Fruit fly (Drosophila melanogaster): ENCODE measurements around the gene dnc.

The dnc gene

DNA sequence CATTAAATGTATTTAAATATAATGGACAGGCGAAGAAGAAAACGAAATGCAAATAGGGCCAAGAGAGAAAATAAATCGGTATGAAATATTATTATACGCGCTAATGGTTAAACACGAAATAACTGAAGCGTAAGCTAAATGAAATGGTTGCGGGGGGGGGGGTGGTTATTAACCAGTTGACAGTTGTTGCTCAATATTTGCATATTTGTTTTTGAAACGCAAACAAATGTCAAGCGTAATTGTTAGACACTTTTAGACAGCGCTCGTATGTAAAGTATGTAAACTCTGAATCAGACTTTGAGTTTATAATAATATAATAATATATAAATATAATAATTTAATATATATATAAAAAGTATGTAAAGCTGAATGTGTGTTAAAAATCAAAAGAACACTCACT lies 105.7 kb downstream of the dnc start:
- TF ChIP-seq CTCF (optimal IDR thresholded peaks at IDR 0.05) (no peak), CG8478 (optimal IDR thresholded peaks at IDR 0.05) (no peak)

DNA sequence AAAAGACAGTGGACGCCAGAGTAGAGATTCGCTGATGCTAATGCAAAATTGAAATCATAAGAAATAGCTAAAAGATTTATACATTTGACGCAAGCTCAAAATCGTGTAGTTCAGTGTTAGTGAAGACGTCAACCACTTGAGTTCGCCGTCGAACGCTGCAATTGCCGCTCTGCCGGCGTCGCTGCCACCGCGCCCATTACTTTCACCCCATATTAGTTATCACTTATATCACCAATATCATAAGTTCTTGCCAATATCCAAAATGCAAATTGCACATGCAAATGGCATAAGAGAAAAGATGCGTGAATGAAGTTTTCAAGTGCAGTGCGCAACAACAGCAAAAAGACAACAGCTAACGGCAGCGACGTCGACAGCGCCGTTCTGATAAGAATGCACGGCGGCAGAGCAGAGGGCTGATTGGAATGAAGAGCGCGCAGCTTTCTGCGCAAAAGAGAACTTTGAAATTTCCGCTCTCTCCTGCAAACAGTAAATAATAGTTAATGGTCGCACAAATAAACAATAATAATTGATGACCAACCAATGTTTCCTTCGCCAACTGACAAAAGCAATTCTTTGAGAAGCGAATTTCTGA lies 112.1 kb downstream of the dnc start:
- TF ChIP-seq CG8478 (optimal IDR thresholded peaks at IDR 0.05) (no peak), CTCF (optimal IDR thresholded peaks at IDR 0.05) (no peak)

DNA sequence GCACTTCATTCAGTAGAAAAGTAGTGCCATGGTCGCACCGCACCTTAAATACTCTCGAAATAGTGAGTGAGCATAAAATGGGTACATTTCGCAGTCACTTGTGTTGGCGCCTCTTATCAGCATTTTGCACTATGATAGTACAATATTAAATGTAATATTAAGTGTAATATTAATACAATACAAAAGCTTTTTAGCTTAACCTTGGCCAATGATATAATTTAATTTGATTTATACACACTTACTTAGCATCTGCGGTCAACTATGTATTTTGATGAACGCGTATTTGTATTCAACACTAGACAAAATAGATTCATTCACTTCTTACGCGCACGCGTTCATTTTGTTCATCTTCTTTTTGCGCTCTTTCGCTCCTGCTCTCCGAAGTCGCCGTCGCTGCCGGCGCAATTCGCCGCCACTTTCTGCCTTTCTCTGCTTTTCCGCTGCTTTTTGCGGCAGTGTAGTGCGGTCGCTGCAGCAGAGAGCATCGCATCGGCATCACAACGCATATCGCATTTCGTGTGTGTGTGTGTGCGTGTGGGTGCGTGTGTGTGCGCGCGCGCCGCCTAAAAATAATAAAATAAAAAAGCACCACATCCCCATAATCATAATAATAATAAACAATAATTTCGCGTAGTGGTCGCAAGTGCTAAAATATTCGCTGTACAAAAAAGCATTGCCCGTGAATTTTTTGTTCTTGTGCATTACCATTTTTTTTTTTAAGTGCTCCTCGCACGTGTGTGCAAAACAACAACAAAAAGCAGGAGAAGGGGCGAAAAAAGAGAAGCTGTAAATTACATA lies 112.9 kb downstream of the dnc start:
- no peak for TF ChIP-seq CTCF (optimal IDR thresholded peaks at IDR 0.05)
- TF ChIP-seq CG8478 (optimal IDR thresholded peaks at IDR 0.05), result no peak

- TF ChIP-seq CG8478 (optimal IDR thresholded peaks at IDR 0.05), result no peak
- TF ChIP-seq CTCF (optimal IDR thresholded peaks at IDR 0.05), result no peak
Measured at dm6 chrX:3291071-3291660, 114.9 kb downstream of the dnc start.

- TF ChIP-seq CG8478 (optimal IDR thresholded peaks at IDR 0.05) (no peak), CTCF (optimal IDR thresholded peaks at IDR 0.05) (no peak)
Measured at dm6 chrX:3294816-3295466, 118.7 kb downstream of the dnc start.

DNA sequence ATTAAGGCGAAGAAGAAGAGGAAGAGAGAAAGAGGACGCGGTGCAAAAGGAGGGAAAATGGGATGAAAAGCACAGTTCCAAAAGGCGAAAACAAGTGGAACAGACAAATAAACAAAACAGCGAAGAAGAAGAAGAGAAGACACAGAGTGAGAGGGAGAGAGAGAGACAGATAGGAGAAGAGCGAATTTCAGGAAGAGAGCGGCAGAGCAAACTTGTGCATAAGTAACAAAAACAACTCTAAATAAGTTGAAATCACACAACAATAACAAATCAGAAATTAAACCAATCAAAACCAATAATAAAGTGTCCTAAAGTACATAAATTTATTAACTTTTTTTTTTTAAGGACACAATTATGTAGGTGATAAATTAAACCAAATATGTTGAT lies 119.2 kb downstream of the dnc start:
- TF ChIP-seq CTCF (optimal IDR thresholded peaks at IDR 0.05), result no peak
- TF ChIP-seq CG8478 (optimal IDR thresholded peaks at IDR 0.05), result no peak

- TF ChIP-seq CG8478 (optimal IDR thresholded peaks at IDR 0.05), result no peak
- no peak for TF ChIP-seq CTCF (optimal IDR thresholded peaks at IDR 0.05)
Measured at dm6 chrX:3296032-3296431, 119.8 kb downstream of the dnc start.

DNA sequence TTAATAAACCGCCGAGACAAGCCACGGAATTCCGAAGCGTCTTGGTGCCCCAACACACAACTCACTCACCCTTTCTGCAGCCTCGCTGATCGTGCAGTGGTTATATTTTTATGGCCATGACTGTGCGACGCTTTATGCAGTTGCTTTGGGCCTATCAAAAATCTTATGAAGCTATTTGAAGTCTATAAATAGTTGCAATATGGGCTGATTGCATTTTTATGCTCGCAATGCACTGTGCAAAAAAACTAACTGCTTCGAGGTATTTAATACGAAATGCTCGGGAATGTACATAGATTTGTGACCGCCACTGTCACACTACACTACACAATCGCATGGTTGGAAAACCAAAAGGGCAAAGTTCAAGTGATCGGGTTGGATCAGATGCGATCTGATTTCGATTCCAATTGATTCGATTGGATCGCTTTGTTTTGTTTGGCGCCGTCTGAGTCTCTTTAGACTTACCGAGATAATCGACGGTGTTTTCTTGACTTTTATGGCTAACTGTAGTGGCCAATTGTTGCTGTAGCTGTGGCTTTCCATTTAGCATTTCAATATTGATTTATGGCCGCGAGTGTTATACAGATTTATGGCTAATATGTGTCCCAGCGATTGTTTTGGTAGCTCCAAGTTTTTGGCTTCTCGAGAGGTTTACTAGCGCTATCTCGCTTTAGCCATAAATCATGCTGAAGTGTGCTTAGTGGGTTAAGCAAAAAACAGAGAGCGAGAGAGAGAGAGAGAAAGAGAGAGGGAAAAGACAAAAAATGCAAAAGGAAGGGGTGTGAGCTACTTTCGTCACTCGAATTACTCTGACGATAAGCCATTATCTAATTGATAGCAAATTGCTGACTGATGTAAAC lies 121.4 kb downstream of the dnc start:
- TF ChIP-seq CG8478 (optimal IDR thresholded peaks at IDR 0.05) (no peak), CTCF (optimal IDR thresholded peaks at IDR 0.05) (no peak)

DNA sequence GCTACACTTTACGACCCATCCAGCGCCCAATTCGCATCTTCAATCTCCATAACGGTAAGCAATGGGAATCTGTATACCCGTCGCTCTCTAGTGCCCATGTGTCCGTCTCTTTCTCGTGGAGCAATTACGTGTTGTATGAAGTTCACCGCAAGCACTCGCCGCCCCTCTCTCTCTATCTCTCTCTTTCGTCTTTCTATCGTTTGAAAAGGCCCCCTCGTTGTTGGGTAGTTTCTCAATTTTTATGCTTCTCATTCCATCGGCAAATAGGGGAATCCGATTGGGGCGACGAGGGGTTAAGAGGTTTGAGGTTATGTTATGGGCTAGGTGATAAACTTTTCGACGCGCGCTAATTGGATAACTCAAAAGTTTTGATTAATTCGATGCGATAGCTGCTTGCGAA lies 122.7 kb downstream of the dnc start:
- TF ChIP-seq CTCF (optimal IDR thresholded peaks at IDR 0.05) (no peak), CG8478 (optimal IDR thresholded peaks at IDR 0.05) (no peak)

DNA sequence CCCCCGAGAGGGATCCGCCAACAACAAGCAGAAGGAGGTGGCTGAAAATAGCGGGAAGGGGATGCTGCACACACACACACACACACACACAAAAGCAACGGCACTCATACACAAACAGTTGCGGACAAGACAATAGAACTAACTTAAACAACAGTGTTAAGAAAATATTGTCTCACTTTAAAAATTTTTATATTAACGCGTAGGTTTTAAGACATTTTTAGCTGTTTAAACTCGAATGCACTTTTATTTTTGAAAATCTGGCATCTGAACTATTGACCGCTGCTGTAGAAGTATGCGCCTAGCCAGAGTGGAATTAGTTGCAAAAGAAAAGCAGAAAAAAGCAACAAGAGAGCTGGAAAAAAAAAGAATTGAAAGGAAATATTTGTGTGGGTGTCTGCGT lies 134.6 kb downstream of the dnc start:
- TF ChIP-seq CTCF (optimal IDR thresholded peaks at IDR 0.05), result no peak
- TF ChIP-seq CG8478 (optimal IDR thresholded peaks at IDR 0.05), result no peak

- TF ChIP-seq CG8478 (optimal IDR thresholded peaks at IDR 0.05), result no peak
- TF ChIP-seq CTCF (optimal IDR thresholded peaks at IDR 0.05), result peak; percentile 65 to 66
Measured at dm6 chrX:3311312-3311711, 135.1 kb downstream of the dnc start.

- TF ChIP-seq CG8478 (optimal IDR thresholded peaks at IDR 0.05) (no peak), CTCF (optimal IDR thresholded peaks at IDR 0.05) (no peak)
Measured at dm6 chrX:3316302-3316701, 140.1 kb downstream of the dnc start, which contains the start of gene CG10793. Gene CG10793, minus strand, starts transcription at chrX:3316402.

DNA sequence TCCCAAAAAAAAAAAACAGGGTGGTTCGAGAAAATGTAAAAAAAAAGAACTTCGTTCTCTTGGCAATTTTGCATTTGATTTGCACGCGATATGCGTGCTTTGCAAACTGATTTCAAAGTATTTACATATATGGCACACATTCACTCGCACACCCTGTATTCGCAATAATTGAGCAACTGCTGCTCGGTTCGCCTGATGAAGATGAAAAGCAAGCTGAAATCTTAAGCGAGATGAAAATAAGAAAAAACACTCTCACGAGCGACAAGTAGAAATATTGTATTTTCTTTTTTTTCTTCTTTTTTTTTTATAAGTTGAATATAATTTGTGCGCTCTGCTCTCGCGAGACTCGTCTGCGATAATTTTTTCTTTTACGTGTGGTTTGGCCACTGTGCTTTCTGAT lies 152.7 kb downstream of the dnc start:
- TF ChIP-seq CTCF (optimal IDR thresholded peaks at IDR 0.05) (no peak), CG8478 (optimal IDR thresholded peaks at IDR 0.05) (no peak)

DNA sequence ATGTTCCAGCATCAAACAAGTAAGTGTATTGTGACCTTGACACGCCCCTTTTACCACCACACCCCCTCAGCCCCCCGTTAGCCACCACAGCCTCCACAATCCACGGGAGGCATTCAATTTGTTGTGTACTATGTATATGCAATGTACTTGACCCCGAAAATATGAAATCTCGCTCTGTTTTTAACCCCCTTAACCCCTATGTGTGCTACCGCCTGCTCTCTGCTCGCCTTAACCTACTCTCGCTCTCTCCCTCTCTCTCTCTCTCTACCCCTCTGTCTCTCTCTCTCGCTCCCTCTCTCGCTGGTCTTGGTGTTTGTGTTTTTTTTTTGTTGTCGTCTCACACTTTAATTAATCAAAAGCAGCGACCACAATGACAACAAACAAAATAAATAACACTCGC lies 156.3 kb downstream of the dnc start:
- TF ChIP-seq CTCF (optimal IDR thresholded peaks at IDR 0.05) (no peak), CG8478 (optimal IDR thresholded peaks at IDR 0.05) (no peak)

DNA sequence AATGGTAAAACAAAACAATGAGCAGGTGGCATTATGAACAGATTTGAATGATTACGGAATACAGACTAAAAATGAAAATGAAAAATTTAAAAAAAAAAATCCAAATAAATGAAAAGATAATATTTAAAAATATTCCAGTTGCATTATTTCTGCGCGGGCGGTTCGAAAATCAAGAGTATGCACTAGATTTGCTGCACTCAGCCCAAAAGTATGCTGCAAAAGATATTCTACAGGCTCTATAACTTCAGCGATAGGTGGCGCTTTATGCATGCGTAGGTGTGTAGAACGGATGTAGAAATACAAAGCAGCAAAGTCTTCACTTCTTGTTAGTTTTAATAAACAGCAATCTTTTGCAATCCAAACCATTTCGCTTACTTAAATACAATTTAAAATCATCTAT lies 167.4 kb downstream of the dnc start:
- TF ChIP-seq CG8478 (optimal IDR thresholded peaks at IDR 0.05) (no peak), CTCF (optimal IDR thresholded peaks at IDR 0.05) (peak; percentile 91 to 95)

Data from S2 (cell line).